Fruit fly (Drosophila melanogaster): ENCODE results near the gene alt.

alt gene

dm6 chr3R:17710900-17711645 is 28.8 kb upstream of the alt start (continued):
- TF ChIP-seq CG32767 (GFP tag; IDR thresholded peaks at IDR 0.05) (peak; percentile 30; the same call in 1 of the 2 replicates), Blimp-1 (GFP tag; optimal IDR thresholded peaks at IDR 0.05) (peak; percentile 52)

- TF ChIP-seq sens (GFP tag) (peak; percentile 75), al (GFP tag; IDR thresholded peaks at IDR 0.05) (no peak), usp (GFP tag; optimal IDR thresholded peaks at IDR 0.05) (no peak), yki (optimal IDR thresholded peaks at IDR 0.05) (no peak), CG10321 (GFP tag; IDR thresholded peaks at IDR 0.05) (no peak), prd (optimal IDR thresholded peaks at IDR 0.05) (no peak), prd (GFP tag; IDR thresholded peaks at IDR 0.05) (0 out of 3 replicates have a peak, but pooled peaks have one; percentile 10), cad (GFP tag; optimal IDR thresholded peaks at IDR 0.05) (no peak), Sry-β (GFP tag; optimal IDR thresholded peaks at IDR 0.05) (peak; percentile 83), CG8924 (tag; optimal IDR thresholded peaks at IDR 0.05) (peak; percentile 2), Hand (GFP tag; optimal IDR thresholded peaks at IDR 0.05) (no peak), row (GFP tag; IDR thresholded peaks at IDR 0.05) (peak; percentile 41)
These were observed 28.1 kb upstream of the alt start for dm6 chr3R:17710418-17710817.

- TF ChIP-seq Dip3 (GFP tag; optimal IDR thresholded peaks at IDR 0.05), result no peak
- 0 out of 2 replicates have a peak, but pooled peaks have one; percentile 17 for TF ChIP-seq CG17328 (GFP tag; IDR thresholded peaks at IDR 0.05)
- TF ChIP-seq Bgb (GFP tag; IDR thresholded peaks at IDR 0.05; ENCODE audit: partially characterized antibody), result 0 out of 2 replicates have a peak, but pooled peaks have one; percentile 30
- TF ChIP-seq cg (GFP tag; optimal IDR thresholded peaks at IDR 0.05), result peak; percentile 19
- peak; percentile 64 for TF ChIP-seq CG8478 (optimal IDR thresholded peaks at IDR 0.05)
- 0 out of 3 replicates have a peak, but pooled peaks have one; percentile 17 for TF ChIP-seq ci (GFP tag; IDR thresholded peaks at IDR 0.05)
- TF ChIP-seq crp (GFP tag; optimal IDR thresholded peaks at IDR 0.05), result no peak
- 0 out of 2 replicates have a peak, but pooled peaks have one; percentile 21 for TF ChIP-seq ara (GFP tag; IDR thresholded peaks at IDR 0.05)
- TF ChIP-seq CG30431 (GFP tag; optimal IDR thresholded peaks at IDR 0.05), result no peak
- TF ChIP-seq sens (GFP tag), result peak; percentile 1
- 0 out of 3 replicates have a peak, but pooled peaks have one; percentile 29 for TF ChIP-seq knrl (GFP tag; IDR thresholded peaks at IDR 0.05; ENCODE audit: partially characterized antibody)
- 0 out of 2 replicates have a peak, but pooled peaks have one; percentile 2 for TF ChIP-seq amos (GFP tag; IDR thresholded peaks at IDR 0.05; ENCODE audit: partially characterized antibody)
These were observed 27.4 kb upstream of the alt start for dm6 chr3R:17709623-17710145.

- TF ChIP-seq CG1603 (tag; optimal IDR thresholded peaks at IDR 0.05), result peak; percentile 35
- 0 out of 2 replicates have a peak, but pooled peaks have one; percentile 13 for TF ChIP-seq CG17328 (GFP tag; IDR thresholded peaks at IDR 0.05)
- no peak for TF ChIP-seq prd (optimal IDR thresholded peaks at IDR 0.05)
- peak; percentile 37; the same call in 2 of the 3 replicates for TF ChIP-seq prd (GFP tag; IDR thresholded peaks at IDR 0.05)
- no peak for TF ChIP-seq CG10147 (GFP tag; optimal IDR thresholded peaks at IDR 0.05)
- 0 out of 2 replicates have a peak, but pooled peaks have one; percentile 20 for TF ChIP-seq chm (GFP tag; IDR thresholded peaks at IDR 0.05)
- TF ChIP-seq CG2199 (GFP tag; IDR thresholded peaks at IDR 0.05), result 0 out of 3 replicates have a peak, but pooled peaks have one; percentile 54
- TF ChIP-seq CG15479 (GFP tag; optimal IDR thresholded peaks at IDR 0.05), result no peak
- peak; percentile 56 for TF ChIP-seq pros (GFP tag; optimal IDR thresholded peaks at IDR 0.05)
- no peak for TF ChIP-seq CG7987 (GFP tag; optimal IDR thresholded peaks at IDR 0.05)
- TF ChIP-seq dmrt11E (tag; optimal IDR thresholded peaks at IDR 0.05), result peak; percentile 7
- TF ChIP-seq Xrp1 (GFP tag; IDR thresholded peaks at IDR 0.05), result 0 out of 2 replicates have a peak, but pooled peaks have one; percentile 21
- TF ChIP-seq Nf-YB (GFP tag; optimal IDR thresholded peaks at IDR 0.05), result no peak
- TF ChIP-seq HLH54F (GFP tag; optimal IDR thresholded peaks at IDR 0.05), result no peak
- TF ChIP-seq Gug (GFP tag; IDR thresholded peaks at IDR 0.05), result peak; percentile 23; the same call in 2 of the 4 replicates
- TF ChIP-seq CG8388 (GFP tag; optimal IDR thresholded peaks at IDR 0.05), result peak; percentile 5
- no peak for TF ChIP-seq CG10321 (GFP tag; IDR thresholded peaks at IDR 0.05)
- no peak for TF ChIP-seq CG1233 (GFP tag; optimal IDR thresholded peaks at IDR 0.05)
- peak; percentile 28; the same call in 1 of the 2 replicates for TF ChIP-seq vvl (GFP tag; IDR thresholded peaks at IDR 0.05)
- TF ChIP-seq CG10366 (GFP tag; IDR thresholded peaks at IDR 0.05), result 0 out of 2 replicates have a peak, but pooled peaks have one; percentile 23
- no peak for TF ChIP-seq CG6854 (GFP tag; optimal IDR thresholded peaks at IDR 0.05)
These were observed 26.6 kb upstream of the alt start for dm6 chr3R:17708778-17709476.
